Worm (Caenorhabditis elegans) whole organism, young adult: ENCODE results near the gene grd-9.

Source experiments
- B0336.3 ChIP-seq: fragments of 200-800 bp; sonication (Bioruptor generic); IDR thresholded peaks from 2 replicates; pipeline ENCODE4 v1.3.6; 2022; ENCODE audit warnings: missing genetic modification characterization, missing compliant biosample characterization
- C06A6.2 ChIP-seq: fragments of 200-800 bp; sonication (Bioruptor generic); conservative IDR thresholded peaks from 2 replicates; pipeline ENCODE4 v1.3.6; 2022; ENCODE audit warnings: missing genetic modification characterization, missing compliant biosample characterization
- F10E7.11 ChIP-seq: sonication (generic microtip); optimal IDR thresholded peaks from 2 replicates; lab custom pipeline; 2017; ENCODE audit warnings: mild to moderate bottlenecking, missing genetic modification characterization, moderate library complexity, missing compliant biosample characterization
- F49E8.2 ChIP-seq: sonication (generic microtip); optimal IDR thresholded peaks from 3 replicates; lab custom pipeline; 2017; ENCODE audit warnings: missing genetic modification characterization, mild to moderate bottlenecking, missing compliant biosample characterization, antibody characterized with exemption, moderate library complexity; ENCODE audit not compliant: insufficient read depth
- F55B11.4 ChIP-seq: sonication (generic microtip); optimal IDR thresholded peaks from 2 replicates; lab custom pipeline; 2016; ENCODE audit warnings: missing compliant biosample characterization, missing genetic modification characterization, borderline replicate concordance; ENCODE audit not compliant: insufficient read depth
- F57C9.4 ChIP-seq: sonication (generic microtip); optimal IDR thresholded peaks from 2 replicates; lab custom pipeline; 2017; ENCODE audit warnings: mild to moderate bottlenecking, missing genetic modification characterization, missing compliant biosample characterization
- K11D2.4 ChIP-seq: fragments of 200-800 bp; sonication (Bioruptor generic); IDR thresholded peaks from 2 replicates; pipeline ENCODE4 v1.3.6; 2022; ENCODE audit warnings: missing genetic modification reagents, missing genetic modification characterization, missing compliant biosample characterization
- Y56A3A.18 ChIP-seq: fragments of 200-800 bp; sonication (Bioruptor generic); IDR thresholded peaks from 2 replicates; pipeline ENCODE4 v1.3.6; 2022; ENCODE audit warnings: missing genetic modification reagents, missing genetic modification characterization, missing compliant biosample characterization
- Y67H2A.10 ChIP-seq: fragments of 200-800 bp; sonication (Bioruptor generic); conservative IDR thresholded peaks from 2 replicates; pipeline ENCODE4 v1.3.6; 2022; ENCODE audit warnings: missing genetic modification reagents, missing genetic modification characterization, missing compliant biosample characterization
- aptf-2 ChIP-seq: fragments of 200-800 bp; sonication (Bioruptor generic); conservative IDR thresholded peaks from 2 replicates; pipeline ENCODE4 v1.3.6; 2022; ENCODE audit warnings: missing genetic modification reagents, missing genetic modification characterization, missing compliant biosample characterization
- attf-3 ChIP-seq: fragments of 200-800 bp; sonication (Bioruptor generic); conservative IDR thresholded peaks from 2 replicates; pipeline ENCODE4 v1.3.6; 2022; ENCODE audit warnings: missing genetic modification reagents, missing genetic modification characterization, missing compliant biosample characterization
- bed-1 ChIP-seq: fragments of 200-800 bp; sonication (Bioruptor generic); IDR thresholded peaks from 2 replicates; pipeline ENCODE4 v1.3.6; 2022; ENCODE audit warnings: missing genetic modification reagents, missing genetic modification characterization, missing compliant biosample characterization
- bed-2 ChIP-seq: fragments of 200-800 bp; sonication (Bioruptor generic); IDR thresholded peaks from 2 replicates; pipeline ENCODE4 v1.3.6; 2022; ENCODE audit warnings: missing genetic modification reagents, missing genetic modification characterization, missing compliant biosample characterization
- ccch-3 ChIP-seq: fragments of 200-800 bp; sonication (Bioruptor generic); optimal IDR thresholded peaks from 2 replicates; lab custom pipeline; 2018; ENCODE audit warnings: mild to moderate bottlenecking, missing genetic modification characterization, missing compliant biosample characterization
- ceh-100 ChIP-seq: fragments of 200-800 bp; sonication (Bioruptor generic); IDR thresholded peaks from 2 replicates; pipeline ENCODE4 v1.3.6; 2022; ENCODE audit warnings: missing genetic modification reagents, missing genetic modification characterization, missing compliant biosample characterization
- ceh-27 ChIP-seq: fragments of 200-800 bp; sonication (Bioruptor generic); optimal IDR thresholded peaks from 2 replicates; lab custom pipeline; 2018; ENCODE audit warnings: mild to moderate bottlenecking, missing genetic modification characterization, moderate library complexity, missing compliant biosample characterization
- dpff-1 ChIP-seq: sonication (generic microtip); optimal IDR thresholded peaks from 2 replicates; lab custom pipeline; 2017; ENCODE audit warnings: mild to moderate bottlenecking, missing genetic modification characterization, missing compliant biosample characterization
- efl-1 ChIP-seq: fragments of 150-350 bp; optimal IDR thresholded peaks from 2 replicates; lab custom pipeline; 2014; ENCODE audit warnings: missing biosample characterization, missing genetic modification reagents, missing genetic modification characterization
- gei-17 ChIP-seq: fragments of 200-800 bp; sonication (Bioruptor generic); optimal IDR thresholded peaks from 2 replicates; lab custom pipeline; 2018; ENCODE audit warnings: mild to moderate bottlenecking, missing genetic modification characterization, missing compliant biosample characterization
- him-1 ChIP-seq: sonication (generic microtip); optimal IDR thresholded peaks from 2 replicates; lab custom pipeline; 2016; ENCODE audit warnings: missing genotype, missing genetic modification reagents, missing genetic modification characterization, missing compliant biosample characterization
- hlh-12 ChIP-seq: sonication (generic microtip); optimal IDR thresholded peaks from 2 replicates; lab custom pipeline; 2016; ENCODE audit warnings: missing genetic modification characterization, missing compliant biosample characterization
- hmg-1.2 ChIP-seq: fragments of 200-800 bp; sonication (Bioruptor generic); IDR thresholded peaks from 2 replicates; pipeline ENCODE4 v1.3.6; 2022; ENCODE audit warnings: missing genetic modification reagents, missing genetic modification characterization, missing compliant biosample characterization
- let-607 ChIP-seq, 2 experiments: fragments of 200-800 bp in 1 of 2; sonication (Bioruptor generic) in 1 of 2; sonication (generic microtip) in 1 of 2; optimal IDR thresholded peaks; 2 replicates each; lab custom pipeline; 2016 to 2018; ENCODE audit warnings: mild to moderate bottlenecking in 2 of 2, missing compliant biosample characterization in 2 of 2, missing genetic modification characterization in 2 of 2, moderate library complexity in 2 of 2, missing genotype in 1 of 2
- lin-26 ChIP-seq: fragments of 200-800 bp; sonication (Bioruptor generic); IDR thresholded peaks from 2 replicates; pipeline ENCODE4 v1.3.6; 2022; ENCODE audit warnings: missing genetic modification reagents, missing genetic modification characterization, missing compliant biosample characterization
- lin-35 ChIP-seq, 3 experiments: fragments of 150-350 bp in 2 of 3; sonication (generic microtip) in 1 of 3; optimal IDR thresholded peaks; 2 replicates each; lab custom pipeline; 2014 to 2018; ENCODE audit warnings: missing biosample characterization in 3 of 3, missing genetic modification characterization in 3 of 3, missing genetic modification reagents in 3 of 3
- lir-1 ChIP-seq: fragments of 200-800 bp; sonication (Bioruptor generic); conservative IDR thresholded peaks from 2 replicates; pipeline ENCODE4 v1.3.6; 2022; ENCODE audit warnings: missing genetic modification reagents, missing genetic modification characterization, missing compliant biosample characterization
- lsy-27 ChIP-seq: sonication (generic microtip); optimal IDR thresholded peaks from 2 replicates; lab custom pipeline; 2017; ENCODE audit warnings: missing genetic modification characterization, mild to moderate bottlenecking, missing compliant biosample characterization, antibody characterized with exemption, missing genotype, borderline replicate concordance; ENCODE audit not compliant: insufficient read depth
- mcd-1 ChIP-seq: fragments of 200-800 bp; sonication (Bioruptor generic); IDR thresholded peaks from 2 replicates; pipeline ENCODE4 v1.3.6; 2022; ENCODE audit warnings: missing genetic modification reagents, missing genetic modification characterization, missing compliant biosample characterization
- mel-28 ChIP-seq: sonication (generic microtip); optimal IDR thresholded peaks from 2 replicates; lab custom pipeline; 2016; ENCODE audit warnings: borderline replicate concordance, mild to moderate bottlenecking, missing genetic modification characterization, missing compliant biosample characterization
- nfya-1 ChIP-seq: sonication (generic microtip); optimal IDR thresholded peaks from 2 replicates; lab custom pipeline; 2017; ENCODE audit warnings: antibody characterized with exemption, missing compliant biosample characterization, missing genetic modification characterization, borderline replicate concordance; ENCODE audit not compliant: insufficient read depth
- nfya-2 ChIP-seq: fragments of 200-800 bp; sonication (Bioruptor generic); IDR thresholded peaks from 2 replicates; pipeline ENCODE4 v1.3.6; 2022; ENCODE audit warnings: missing genetic modification reagents, missing genetic modification characterization, missing compliant biosample characterization
- nhr-27 ChIP-seq: fragments of 200-800 bp; sonication (Bioruptor generic); optimal IDR thresholded peaks from 2 replicates; lab custom pipeline; 2018; ENCODE audit warnings: mild to moderate bottlenecking, missing genetic modification characterization, moderate library complexity, missing compliant biosample characterization
- nhr-80 ChIP-seq: sonication (generic microtip); optimal IDR thresholded peaks from 2 replicates; lab custom pipeline; 2016; ENCODE audit warnings: missing genetic modification characterization, missing compliant biosample characterization
- pbrm-1 ChIP-seq: fragments of 200-800 bp; sonication (Bioruptor generic); IDR thresholded peaks from 2 replicates; pipeline ENCODE4 v1.3.6; 2022; ENCODE audit warnings: missing genetic modification reagents, missing genetic modification characterization, missing compliant biosample characterization
- repo-1 ChIP-seq: sonication (generic microtip); optimal IDR thresholded peaks from 2 replicates; lab custom pipeline; 2017; ENCODE audit warnings: mild to moderate bottlenecking, missing genetic modification characterization, missing compliant biosample characterization
- snpc-1.1 ChIP-seq: sonication (generic microtip); optimal IDR thresholded peaks from 2 replicates; lab custom pipeline; 2017; ENCODE audit warnings: missing genetic modification characterization, mild to moderate bottlenecking, missing compliant biosample characterization, antibody characterized with exemption, moderate library complexity, missing genotype, missing genetic modification reagents; ENCODE audit not compliant: insufficient read depth
- snpc-3.4 ChIP-seq: sonication (generic microtip); optimal IDR thresholded peaks from 2 replicates; lab custom pipeline; 2017; ENCODE audit warnings: missing genetic modification characterization, mild to moderate bottlenecking, missing compliant biosample characterization, antibody characterized with exemption, moderate library complexity, missing genotype, missing genetic modification reagents
- tbp1 ChIP-seq: fragments of 200-800 bp; sonication (Bioruptor generic); optimal IDR thresholded peaks from 2 replicates; lab custom pipeline; 2018; ENCODE audit warnings: mild to moderate bottlenecking, missing genetic modification characterization, missing compliant biosample characterization
- unc-62 ChIP-seq: fragments of 150-350 bp; optimal IDR thresholded peaks from 2 replicates; lab custom pipeline; 2014; ENCODE audit warnings: missing biosample characterization, missing genetic modification reagents, missing genetic modification characterization
- xnd-1 ChIP-seq: sonication (generic microtip); optimal IDR thresholded peaks from 2 replicates; lab custom pipeline; 2016; ENCODE audit warnings: missing genotype, missing genetic modification reagents, missing genetic modification characterization, missing compliant biosample characterization
- zfh-2 ChIP-seq: fragments of 200-800 bp; sonication (Bioruptor generic); conservative IDR thresholded peaks from 2 replicates; pipeline ENCODE4 v1.3.6; 2022; ENCODE audit warnings: missing genetic modification reagents, missing genetic modification characterization, missing compliant biosample characterization
- zim-3 ChIP-seq: sonication (generic microtip); optimal IDR thresholded peaks from 2 replicates; lab custom pipeline; 2017; ENCODE audit warnings: mild to moderate bottlenecking, missing genetic modification characterization, moderate library complexity, missing compliant biosample characterization
- ztf-26 ChIP-seq: sonication (generic microtip); optimal IDR thresholded peaks from 2 replicates; lab custom pipeline; 2017; ENCODE audit warnings: missing genetic modification characterization, missing compliant biosample characterization

Gene grd-9

DNA sequence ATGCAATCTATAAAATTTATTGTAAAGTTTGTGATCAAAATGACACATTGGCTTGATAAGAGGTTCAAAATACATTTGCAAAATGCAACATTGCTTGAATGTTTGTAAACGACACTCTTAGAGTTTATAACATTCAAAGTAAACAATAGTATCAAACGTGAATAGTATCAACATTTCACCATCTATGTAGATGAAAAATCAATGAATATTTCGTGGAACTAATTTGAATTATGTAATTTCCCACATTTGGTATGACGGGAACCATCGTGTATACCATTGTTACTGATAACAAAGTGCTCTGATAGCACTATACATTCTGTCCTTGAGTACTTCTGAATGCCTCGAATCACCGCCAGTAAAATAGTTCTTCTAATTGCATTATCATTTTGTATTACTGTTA is 35.5 kb downstream of the grd-9 start, which contains the start of gene galt-1:
Gene galt-1, plus strand, starts transcription at position 318 of the 400 bp plus-strand sequence.
- TF ChIP-seq ccch-3, result no peak
- TF ChIP-seq tbp1 (GFP tag; lab: Kevin White, UChicago), result no peak
- peak; percentile 64 for TF ChIP-seq nhr-80 (tag; lab: Kevin White, UChicago)
- no peak for TF ChIP-seq hmg-1.2 (GFP tag; lab: Robert Waterston, UW)
- no peak for TF ChIP-seq him-1 (tag; lab: Kevin White, UChicago)
- no peak for TF ChIP-seq lin-26
- no peak for TF ChIP-seq pbrm-1 (GFP tag; lab: Robert Waterston, UW)
- TF ChIP-seq ztf-26 (tag; lab: Kevin White, UChicago), result no peak

DNA sequence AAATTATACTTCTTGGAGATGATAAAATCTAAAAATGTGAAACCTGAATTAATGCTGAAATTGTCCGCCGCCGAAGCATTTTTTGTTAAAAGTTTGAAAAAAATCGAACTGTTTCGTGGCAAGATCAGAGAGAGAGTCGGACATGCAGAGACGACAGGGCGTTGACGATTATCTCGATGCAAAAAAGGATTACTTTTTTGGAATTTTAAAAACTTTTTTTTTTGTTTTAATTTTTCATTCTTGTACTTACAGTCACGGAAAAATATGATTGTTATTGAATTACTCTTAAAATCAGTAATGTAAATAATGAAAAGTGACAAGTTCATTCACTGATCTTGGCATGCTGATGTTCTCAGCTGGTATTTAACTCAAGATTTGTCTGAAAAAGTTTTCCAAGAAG is 41.6 kb downstream of the grd-9 start, which contains the start of the genes M03F8.5 and M03F8.7:
Gene M03F8.5, minus strand, starts transcription at position 101 of the 400 bp plus-strand sequence.
Gene M03F8.7, plus strand, starts transcription at position 249 of the 400 bp plus-strand sequence.
- TF ChIP-seq repo-1 (tag; lab: Kevin White, UChicago), result no peak
- no peak for TF ChIP-seq gei-17
- no peak for TF ChIP-seq snpc-3.4 (tag; lab: Kevin White, UChicago)
- TF ChIP-seq Y56A3A.18 (GFP tag; lab: Robert Waterston, UW), result no peak
- TF ChIP-seq nhr-27 (tag; lab: Kevin White, UChicago), result no peak
- TF ChIP-seq nfya-1 (tag; lab: Kevin White, UChicago), result no peak
- TF ChIP-seq F55B11.4 (tag; lab: Kevin White, UChicago), result no peak
- no peak for TF ChIP-seq hlh-12 (tag; lab: Kevin White, UChicago)
- TF ChIP-seq zfh-2 (GFP tag; lab: Robert Waterston, UW), result no peak
- TF ChIP-seq F49E8.2 (tag; lab: Kevin White, UChicago), result no peak
- no peak for TF ChIP-seq K11D2.4 (GFP tag; lab: Robert Waterston, UW)
- TF ChIP-seq mel-28 (tag; lab: Kevin White, UChicago), result no peak
- no peak for TF ChIP-seq ztf-26 (tag; lab: Kevin White, UChicago)
- no peak for TF ChIP-seq ceh-27 (GFP tag; lab: Kevin White, UChicago)
- no peak for TF ChIP-seq aptf-2 (GFP tag; lab: Robert Waterston, UW)

DNA sequence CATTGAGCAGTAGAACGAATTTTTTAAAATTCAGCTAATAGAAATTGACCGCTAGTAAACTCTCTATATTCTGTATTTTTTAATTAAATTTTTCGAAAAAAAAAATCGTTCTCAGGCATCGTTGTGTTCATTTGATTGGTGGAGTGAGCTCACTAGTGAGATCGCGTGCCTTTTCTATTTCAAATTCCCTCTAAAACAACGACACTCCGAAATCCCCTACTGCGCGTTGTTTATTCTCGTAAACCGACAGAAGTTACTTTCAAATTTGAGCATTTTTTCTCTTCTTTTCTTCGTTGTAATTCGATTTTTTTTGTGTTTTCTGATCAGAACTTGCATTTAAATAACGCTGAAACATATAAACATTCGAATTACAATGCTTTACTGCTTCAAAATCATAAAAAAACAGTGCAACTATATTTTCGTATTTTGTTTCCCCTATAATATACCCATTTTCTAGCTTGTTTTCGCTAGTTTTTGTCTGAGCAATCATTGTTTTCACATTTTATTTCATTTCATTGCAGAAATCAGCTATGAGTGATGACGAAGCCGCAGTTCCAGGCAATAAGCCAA is 44.5 kb downstream of the grd-9 start, which contains the start of gene syf-3:
Gene syf-3, plus strand, starts transcription at position 520 of the 570 bp plus-strand sequence.
- TF ChIP-seq lir-1 (GFP tag; lab: Robert Waterston, UW), result no peak
- TF ChIP-seq ceh-27 (GFP tag; lab: Kevin White, UChicago), result no peak
- TF ChIP-seq let-607 (tag; optimal IDR thresholded peaks at IDR 0.05; lab: Kevin White, UChicago), result no peak
- TF ChIP-seq xnd-1, result no peak
- no peak for TF ChIP-seq F10E7.11
- no peak for TF ChIP-seq nhr-80 (tag; lab: Kevin White, UChicago)
- no peak for TF ChIP-seq bed-2
- no peak for TF ChIP-seq nfya-2 (GFP tag; lab: Robert Waterston, UW)
- peak; percentile 98 for TF ChIP-seq attf-3 (GFP tag; lab: Robert Waterston, UW)
- TF ChIP-seq C06A6.2 (GFP tag; lab: Robert Waterston, UW), result no peak
- no peak for TF ChIP-seq F57C9.4
- TF ChIP-seq nfya-1 (tag; lab: Kevin White, UChicago), result no peak
- no peak for TF ChIP-seq mcd-1
- TF ChIP-seq dpff-1 (tag; lab: Kevin White, UChicago), result no peak
- TF ChIP-seq bed-1 (GFP tag; lab: Robert Waterston, UW), result no peak
- TF ChIP-seq snpc-1.1 (tag; lab: Kevin White, UChicago), result no peak
- TF ChIP-seq Y67H2A.10 (GFP tag; lab: Robert Waterston, UW), result no peak
- TF ChIP-seq unc-62 (GFP tag; lab: Kevin White, UChicago), result no peak
- TF ChIP-seq B0336.3 (GFP tag; lab: Robert Waterston, UW), result no peak
- no peak for TF ChIP-seq zim-3
- no peak for TF ChIP-seq lsy-27 (tag; lab: Kevin White, UChicago)
- no peak for TF ChIP-seq ceh-100 (GFP tag; lab: Robert Waterston, UW)
- peak; percentile 83 for TF ChIP-seq efl-1 (GFP tag; lab: Kevin White, UChicago)
- peak; percentile 55 to 93 (median 77) for TF ChIP-seq lin-35 (GFP tag; optimal IDR thresholded peaks at IDR 0.05; lab: Kevin White, UChicago)
